Worm (Caenorhabditis elegans) whole organism, L4 larva: ENCODE results near the gene dot-1.3.

Source experiments
- F26F4.8 ChIP-seq: fragments of 200-800 bp; sonication (Bioruptor generic); conservative IDR thresholded peaks from 2 replicates; pipeline ENCODE4 v1.3.6; 2022; ENCODE audit warnings: missing genetic modification characterization, missing compliant biosample characterization
- daf-19 ChIP-seq: fragments of 200-800 bp; sonication (Bioruptor generic); conservative IDR thresholded peaks from 2 replicates; pipeline ENCODE4 v1.3.6; 2022; ENCODE audit warnings: missing genetic modification characterization, missing compliant biosample characterization
- mdl-1 ChIP-seq, 2 experiments: fragments of 150-350 bp in 1 of 2; sonication (generic microtip) in 1 of 2; optimal IDR thresholded peaks; 2 replicates each; lab custom pipeline; 2014 to 2017; ENCODE audit warnings: missing biosample characterization in 2 of 2, missing genetic modification characterization in 2 of 2
- nhr-28 ChIP-seq: fragments of 150-350 bp; optimal IDR thresholded peaks from 2 replicates; lab custom pipeline; 2014; ENCODE audit warnings: missing biosample characterization, missing genetic modification characterization
- unc-62 ChIP-seq, 3 experiments: fragments of 150-350 bp in 1 of 3; sonication (generic microtip); optimal IDR thresholded peaks in 2 of 3; peaks in 1 of 3; 1 replicate in 1 of 3; 2 replicates in 2 of 3; lab custom pipeline; 2014 to 2017; ENCODE audit warnings: missing biosample characterization in 3 of 3, missing genetic modification characterization in 3 of 3, missing genetic modification reagents in 3 of 3, missing genotype in 1 of 3
- zip-2 ChIP-seq: fragments of 150-350 bp; optimal IDR thresholded peaks from 2 replicates; lab custom pipeline; 2014; ENCODE audit warnings: missing biosample characterization, missing genetic modification characterization

DNA sequence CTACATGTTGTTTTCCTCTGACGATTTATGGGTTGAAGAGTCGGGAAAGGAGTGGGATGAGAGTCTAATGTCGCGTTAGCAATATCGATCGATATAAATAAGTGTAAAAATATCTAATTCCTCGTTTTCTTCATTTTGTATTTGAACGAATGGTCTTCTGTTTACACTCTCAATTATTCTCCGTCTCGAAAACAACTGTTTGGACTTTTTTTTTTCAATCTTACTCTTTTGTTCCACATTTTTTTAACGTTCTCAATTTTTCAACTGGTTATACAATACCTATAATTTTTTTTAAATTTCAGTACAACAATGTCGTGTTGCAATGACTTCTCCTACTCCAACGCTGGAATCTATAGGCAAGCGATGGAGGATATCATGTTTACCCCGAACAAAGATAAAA lies 18.7 kb upstream of the dot-1.3 start, which contains the start of gene F17A2.13:
- no peak for TF ChIP-seq F26F4.8 (GFP tag; lab: Robert Waterston, UW)
- TF ChIP-seq unc-62 (GFP tag; optimal IDR thresholded peaks at IDR 0.05 in 1 of 2; lab: Kevin White, UChicago) = no peak
- no peak for TF ChIP-seq unc-62 (tag; optimal IDR thresholded peaks at IDR 0.05; lab: Kevin White, UChicago)
- TF ChIP-seq daf-19 = no peak
- TF ChIP-seq zip-2 (tag; lab: Kevin White, UChicago) = no peak
- TF ChIP-seq mdl-1 (tag; optimal IDR thresholded peaks at IDR 0.05; lab: Kevin White, UChicago) = no peak
- no peak for TF ChIP-seq nhr-28 (tag; lab: Kevin White, UChicago)
